Worm (Caenorhabditis elegans): ENCODE measurements around the gene T22F3.2.

- TF ChIP-seq ref-1 (GFP tag; conservative IDR thresholded peaks at IDR 0.05) (no peak), tab-1 (GFP tag; IDR thresholded peaks at IDR 0.05) (no peak), ztf-29 (GFP tag; IDR thresholded peaks at IDR 0.05) (no peak), klf-2 (GFP tag; conservative IDR thresholded peaks at IDR 0.05) (no peak), cog-1 (tag; optimal IDR thresholded peaks at IDR 0.05) (no peak), med-1 (GFP tag; optimal IDR thresholded peaks at IDR 0.05; ENCODE audit: insufficient read depth) (no peak), flt-1 (GFP tag; IDR thresholded peaks at IDR 0.05) (no peak), ztf-23 (GFP tag; IDR thresholded peaks at IDR 0.05) (no peak)
Measured at ce11 chrV:3582671-3583070, 3.8 kb upstream of the T22F3.2 start.

Data from whole organism, midembryonic.